3 fruit fly cellular contexts compared by ENCODE assay signal in the genomic region with DNA sequence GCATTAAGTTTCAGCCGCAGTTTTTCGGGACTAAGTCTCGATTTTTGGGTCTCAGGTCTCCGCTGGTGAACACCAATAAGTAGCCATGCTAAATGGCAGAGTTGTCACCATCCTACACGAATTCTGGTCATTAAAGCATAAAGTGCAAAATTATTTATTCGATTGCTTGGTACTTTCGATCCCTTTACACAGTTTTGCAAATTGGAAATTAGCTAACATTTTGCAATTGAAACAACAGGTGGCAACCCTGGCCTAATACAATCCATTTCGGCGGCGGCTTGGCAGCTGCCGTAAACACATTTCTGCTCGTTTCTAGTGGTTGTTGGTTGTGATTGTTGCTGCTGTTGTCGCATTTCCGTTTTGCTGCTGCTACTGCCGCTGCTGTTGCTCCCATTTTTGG.
TF ChIP-seq lines count a peak whose summit lies in the region.

No protein-coding gene starts in this region.

- no peak for TF ChIP-seq CTCF in whole organism, embryonic (GFP tag; optimal IDR thresholded peaks at IDR 0.05; lab: Kevin White, UChicago)

TF ChIP-seq in whole organism, embryonic, 481 proteins besides CTCF, POLR2A, EP300 and RAD21:
- TF ChIP-seq CG12391 (tag; optimal IDR thresholded peaks at IDR 0.05; lab: Kevin White, UChicago) (no peak), Drgx (GFP tag; IDR thresholded peaks at IDR 0.05; lab: Robert Waterston, UW) (peak; percentile 30; the same call in 1 of the 2 replicates)

TF ChIP-seq in whole organism, prepupa, 60 proteins besides CTCF, POLR2A, EP300 and RAD21:
- TF ChIP-seq cyc (GFP tag; optimal IDR thresholded peaks at IDR 0.05; lab: Kevin White, UChicago) = no peak
- TF ChIP-seq CG32006 (GFP tag; optimal IDR thresholded peaks at IDR 0.05; lab: Kevin White, UChicago) = peak; percentile 24
- peak; percentile 61; the same call in 2 of the 3 replicates for TF ChIP-seq eg (GFP tag; IDR thresholded peaks at IDR 0.05; lab: Robert Waterston, UW)
- no peak for TF ChIP-seq CG16779 (tag; optimal IDR thresholded peaks at IDR 0.05; lab: Kevin White, UChicago)
- TF ChIP-seq CG6808 (GFP tag; optimal IDR thresholded peaks at IDR 0.05; lab: Kevin White, UChicago) = no peak
- TF ChIP-seq Met (GFP tag; optimal IDR thresholded peaks at IDR 0.05; lab: Kevin White, UChicago) = no peak
- TF ChIP-seq salr (GFP tag; optimal IDR thresholded peaks at IDR 0.05; lab: Kevin White, UChicago) = no peak
- TF ChIP-seq CG8119 (GFP tag; IDR thresholded peaks at IDR 0.05; lab: Robert Waterston, UW) = peak; percentile 38; the same call in 2 of the 3 replicates
- peak; percentile 11 for TF ChIP-seq OdsH (GFP tag; optimal IDR thresholded peaks at IDR 0.05; lab: Kevin White, UChicago)
- no peak for TF ChIP-seq CG1621 (tag; optimal IDR thresholded peaks at IDR 0.05; lab: Kevin White, UChicago)
- no peak for TF ChIP-seq Hr38 (GFP tag; optimal IDR thresholded peaks at IDR 0.05; lab: Kevin White, UChicago)
- no peak for TF ChIP-seq CG7368 (GFP tag; optimal IDR thresholded peaks at IDR 0.05; lab: Kevin White, UChicago)
- TF ChIP-seq ss (GFP tag; optimal IDR thresholded peaks at IDR 0.05; lab: Kevin White, UChicago) = no peak
- TF ChIP-seq CG6792 (GFP tag; optimal IDR thresholded peaks at IDR 0.05; lab: Kevin White, UChicago) = no peak
- TF ChIP-seq CG15336 (GFP tag; IDR thresholded peaks at IDR 0.05; lab: Robert Waterston, UW) = 0 out of 2 replicates have a peak, but pooled peaks have one; percentile 13
- TF ChIP-seq Lpt (GFP tag; optimal IDR thresholded peaks at IDR 0.05; lab: Kevin White, UChicago) = no peak
- no peak for TF ChIP-seq spab (GFP tag; optimal IDR thresholded peaks at IDR 0.05; lab: Kevin White, UChicago)
- no peak for TF ChIP-seq net (GFP tag; optimal IDR thresholded peaks at IDR 0.05; lab: Kevin White, UChicago)
- TF ChIP-seq Eip78C (GFP tag; lab: Kevin White, UChicago) = no peak
- no peak for TF ChIP-seq Sox15 (GFP tag; optimal IDR thresholded peaks at IDR 0.05; lab: Kevin White, UChicago)
- TF ChIP-seq svp (GFP tag; lab: Kevin White, UChicago) = no peak
- TF ChIP-seq Hr4 (GFP tag; optimal IDR thresholded peaks at IDR 0.05; lab: Kevin White, UChicago) = peak; percentile 16
- no peak for TF ChIP-seq topi (GFP tag; optimal IDR thresholded peaks at IDR 0.05; lab: Kevin White, UChicago)
- TF ChIP-seq CG6276 (GFP tag; optimal IDR thresholded peaks at IDR 0.05; lab: Kevin White, UChicago) = peak; percentile 21
- TF ChIP-seq CG6854 (GFP tag; optimal IDR thresholded peaks at IDR 0.05; lab: Kevin White, UChicago) = no peak
- no peak for TF ChIP-seq Sox14 (GFP tag; optimal IDR thresholded peaks at IDR 0.05; lab: Kevin White, UChicago)
- TF ChIP-seq CG6163 (GFP tag; IDR thresholded peaks at IDR 0.05; lab: Robert Waterston, UW) = 0 out of 3 replicates have a peak, but pooled peaks have one; percentile 44
- TF ChIP-seq CG34406 (GFP tag; optimal IDR thresholded peaks at IDR 0.05; lab: Kevin White, UChicago) = no peak
- no peak for TF ChIP-seq dac (GFP tag; optimal IDR thresholded peaks at IDR 0.05; lab: Kevin White, UChicago)

TF ChIP-seq in whole organism, pupa, 21 proteins besides CTCF, POLR2A, EP300 and RAD21:
- TF ChIP-seq CG9948 (tag; optimal IDR thresholded peaks at IDR 0.05; lab: Kevin White, UChicago) (no peak), CG10348 (GFP tag; IDR thresholded peaks at IDR 0.05; lab: Robert Waterston, UW) (no peak), CG4496 (GFP tag; IDR thresholded peaks at IDR 0.05; lab: Robert Waterston, UW) (peak; percentile 63; the same call in 1 of the 3 replicates), CG8159 (tag; optimal IDR thresholded peaks at IDR 0.05; lab: Kevin White, UChicago) (no peak), CG15710 (tag; optimal IDR thresholded peaks at IDR 0.05; lab: Kevin White, UChicago) (no peak), Pif1A (GFP tag; optimal IDR thresholded peaks at IDR 0.05; lab: Kevin White, UChicago) (no peak), Pif1B (GFP tag; optimal IDR thresholded peaks at IDR 0.05; lab: Kevin White, UChicago) (no peak), CG34367 (tag; optimal IDR thresholded peaks at IDR 0.05; lab: Kevin White, UChicago) (no peak), CG32121 (GFP tag; IDR thresholded peaks at IDR 0.05; lab: Robert Waterston, UW) (peak; percentile 46; the same call in 1 of the 2 replicates), CG13204 (GFP tag; optimal IDR thresholded peaks at IDR 0.05; lab: Kevin White, UChicago) (no peak), Ets98B (GFP tag; IDR thresholded peaks at IDR 0.05; lab: Robert Waterston, UW) (peak; percentile 51), fd96Ca (GFP tag; IDR thresholded peaks at IDR 0.05; lab: Robert Waterston, UW) (peak; percentile 58; the same call in 1 of the 3 replicates), rn (GFP tag; IDR thresholded peaks at IDR 0.05; lab: Robert Waterston, UW) (no peak), Snoo (tag; optimal IDR thresholded peaks at IDR 0.05; lab: Kevin White, UChicago) (no peak), CG14655 (GFP tag; optimal IDR thresholded peaks at IDR 0.05; lab: Kevin White, UChicago) (no peak), EcR (GFP tag; optimal IDR thresholded peaks at IDR 0.05; lab: Kevin White, UChicago) (no peak), D1 (tag; optimal IDR thresholded peaks at IDR 0.05; lab: Kevin White, UChicago) (no peak), CG17806 (tag; optimal IDR thresholded peaks at IDR 0.05; lab: Kevin White, UChicago) (no peak), CG8301 (tag; optimal IDR thresholded peaks at IDR 0.05; lab: Kevin White, UChicago) (no peak), CG12605 (GFP tag; IDR thresholded peaks at IDR 0.05; lab: Robert Waterston, UW) (no peak)
